Worm (Caenorhabditis elegans) whole organism, midembryonic: ENCODE data around the gene Y38E10A.2.

Experiments used
- T22C8.4 ChIP-seq: fragments of 200-800 bp; sonication (Bioruptor generic); IDR thresholded peaks from 2 replicates; pipeline ENCODE4 v1.3.6; 2022; ENCODE audit warnings: missing genetic modification characterization, missing compliant biosample characterization
- cog-1 ChIP-seq: sonication (generic microtip); optimal IDR thresholded peaks from 2 replicates; lab custom pipeline; 2016; ENCODE audit warnings: missing genetic modification characterization, missing compliant biosample characterization
- flt-1 ChIP-seq: fragments of 200-800 bp; sonication (Bioruptor generic); IDR thresholded peaks from 2 replicates; pipeline ENCODE4 v1.3.6; 2022; ENCODE audit warnings: missing genetic modification characterization, missing compliant biosample characterization
- klf-2 ChIP-seq: fragments of 200-800 bp; sonication (Bioruptor generic); conservative IDR thresholded peaks from 2 replicates; pipeline ENCODE4 v1.3.6; 2022; ENCODE audit warnings: missing genetic modification reagents, missing genetic modification characterization, missing compliant biosample characterization
- ref-1 ChIP-seq: fragments of 200-800 bp; sonication (Bioruptor generic); conservative IDR thresholded peaks from 2 replicates; pipeline ENCODE4 v1.3.6; 2022; ENCODE audit warnings: missing genetic modification reagents, missing genetic modification characterization, missing compliant biosample characterization
- ztf-29 ChIP-seq: fragments of 200-800 bp; sonication (Bioruptor generic); IDR thresholded peaks from 2 replicates; pipeline ENCODE4 v1.3.6; 2022; ENCODE audit warnings: missing genetic modification reagents, missing genetic modification characterization, missing compliant biosample characterization

- TF ChIP-seq ztf-29 (GFP tag; lab: Robert Waterston, UW) (no peak), flt-1 (GFP tag; lab: Robert Waterston, UW) (no peak), ref-1 (GFP tag; lab: Robert Waterston, UW) (no peak), T22C8.4 (GFP tag; lab: Robert Waterston, UW) (no peak), klf-2 (GFP tag; lab: Robert Waterston, UW) (no peak), cog-1 (tag; lab: Kevin White, UChicago) (no peak)
Observed at ce11 chrII:12616081-12616480, 42.6 kb upstream of the Y38E10A.2 start, which contains the start of gene nspe-6.
